Fruit fly (Drosophila melanogaster) whole organism, wandering third instar larva: ENCODE measurements around the gene Pldn.

Experiments
- Abd-B ChIP-seq: fragments of >200 bp; optimal IDR thresholded peaks from 2 replicates; lab custom pipeline; 2017; ENCODE audit warnings: missing biosample characterization, missing genetic modification characterization
- CG32264 ChIP-seq: fragments of 200-800 bp; sonication (Bioruptor generic); optimal IDR thresholded peaks from 2 replicates; lab custom pipeline; 2016; ENCODE audit warnings: missing biosample characterization, missing genetic modification characterization
- CG9705 ChIP-seq: fragments of 200-800 bp; sonication (Bioruptor generic); optimal IDR thresholded peaks from 2 replicates; lab custom pipeline; 2018; ENCODE audit warnings: missing biosample characterization, mild to moderate bottlenecking, missing genetic modification characterization
- CrebA ChIP-seq: fragments of 200-800 bp; sonication (Bioruptor generic); optimal IDR thresholded peaks from 2 replicates; lab custom pipeline; 2016; ENCODE audit warnings: missing biosample characterization, mild to moderate bottlenecking, missing genetic modification characterization, borderline replicate concordance
- Dfd ChIP-seq: fragments of >200 bp; optimal IDR thresholded peaks from 2 replicates; lab custom pipeline; 2017; ENCODE audit warnings: missing biosample characterization, missing genetic modification characterization
- Dif ChIP-seq: fragments of 200-275, 200-300 bp; sonication (Bioruptor generic); optimal IDR thresholded peaks from 2 replicates; lab custom pipeline; 2018; ENCODE audit warnings: missing biosample characterization, missing genetic modification characterization; ENCODE audit not compliant: partially characterized antibody
- GATAd ChIP-seq: sonication (Bioruptor generic); optimal IDR thresholded peaks from 2 replicates; lab custom pipeline; 2016; ENCODE audit warnings: missing biosample characterization, missing genetic modification characterization
- HLH106 ChIP-seq: fragments of 200-800 bp; optimal IDR thresholded peaks from 3 replicates; lab custom pipeline; 2019; ENCODE audit warnings: missing biosample characterization, mild to moderate bottlenecking, missing genetic modification characterization, moderate library complexity
- Hnf4 ChIP-seq: fragments of 200-800 bp; sonication (Bioruptor generic); optimal IDR thresholded peaks from 2 replicates; lab custom pipeline; 2016; ENCODE audit warnings: missing biosample characterization, mild to moderate bottlenecking, missing genetic modification characterization
- Hr78 ChIP-seq: fragments of >200 bp; optimal IDR thresholded peaks from 2 replicates; lab custom pipeline; 2017; ENCODE audit warnings: missing biosample characterization, missing genetic modification characterization
- Hr83 ChIP-seq: fragments of 200-300 bp; sonication (Bioruptor generic); optimal IDR thresholded peaks from 2 replicates; lab custom pipeline; 2016; ENCODE audit warnings: missing biosample characterization, mild to moderate bottlenecking, missing genetic modification characterization, moderate library complexity; ENCODE audit not compliant: poor library complexity, severe bottlenecking
- Jra ChIP-seq: sonication (Bioruptor generic); optimal IDR thresholded peaks from 2 replicates; lab custom pipeline; 2016; ENCODE audit warnings: missing biosample characterization, missing genetic modification characterization
- Mio ChIP-seq: sonication (Bioruptor generic); optimal IDR thresholded peaks from 2 replicates; lab custom pipeline; 2016; ENCODE audit warnings: missing biosample characterization, missing genetic modification characterization
- Myc ChIP-seq: fragments of >200 bp; optimal IDR thresholded peaks from 2 replicates; lab custom pipeline; 2017
- N ChIP-seq: fragments of >200 bp; optimal IDR thresholded peaks from 2 replicates; lab custom pipeline; 2018; ENCODE audit warnings: missing biosample characterization, missing external identifiers, missing genetic modification characterization
- OdsH ChIP-seq: fragments of 200-800 bp; sonication (Bioruptor generic); optimal IDR thresholded peaks from 2 replicates; lab custom pipeline; 2016; ENCODE audit warnings: missing biosample characterization, mild to moderate bottlenecking, missing genetic modification characterization
- Rel ChIP-seq, 2 experiments: fragments of 200-800 bp; sonication (Bioruptor generic) in 1 of 2; optimal IDR thresholded peaks; 2 replicates in 1 of 2; 3 replicates in 1 of 2; lab custom pipeline; 2016 to 2019; ENCODE audit warnings: mild to moderate bottlenecking in 2 of 2, missing biosample characterization in 2 of 2, missing genetic modification characterization in 2 of 2, moderate library complexity in 1 of 2
- Sp1 ChIP-seq: fragments of 200-800 bp; sonication (Bioruptor generic); optimal IDR thresholded peaks from 3 replicates; lab custom pipeline; 2019; ENCODE audit warnings: missing biosample characterization, mild to moderate bottlenecking, missing genetic modification characterization, moderate library complexity
- Vsx2 ChIP-seq: fragments of 200-300, 225-300 bp; sonication (Bioruptor generic); optimal IDR thresholded peaks from 2 replicates; lab custom pipeline; 2018; ENCODE audit warnings: missing biosample characterization, missing genetic modification characterization; ENCODE audit not compliant: partially characterized antibody
- br ChIP-seq: fragments of 200-800 bp; sonication (Bioruptor generic); optimal IDR thresholded peaks from 2 replicates; lab custom pipeline; 2016; ENCODE audit warnings: missing biosample characterization, missing genetic modification characterization
- brk ChIP-seq: fragments of 200-800 bp; sonication (Bioruptor generic); optimal IDR thresholded peaks from 2 replicates; lab custom pipeline; 2016; ENCODE audit warnings: missing biosample characterization, mild to moderate bottlenecking, missing genetic modification characterization
- dl ChIP-seq, 2 experiments: fragments of 175-275, 200-275 bp in 1 of 2; fragments of 200-275 bp in 1 of 2; sonication (Bioruptor generic); optimal IDR thresholded peaks; lab custom pipeline; 2018; ENCODE audit warnings: mild to moderate bottlenecking in 2 of 2, missing biosample characterization in 2 of 2, missing genetic modification characterization in 2 of 2, moderate library complexity in 2 of 2; ENCODE audit not compliant: partially characterized antibody in 2 of 2, insufficient read depth in 1 of 2
- dmrt93B ChIP-seq: fragments of 200-800 bp; sonication (Bioruptor generic); optimal IDR thresholded peaks from 2 replicates; lab custom pipeline; 2018; ENCODE audit warnings: missing biosample characterization, mild to moderate bottlenecking, missing genetic modification characterization
- dsf ChIP-seq: sonication (Bioruptor generic); optimal IDR thresholded peaks from 2 replicates; lab custom pipeline; 2016; ENCODE audit warnings: missing biosample characterization, missing genetic modification characterization, borderline replicate concordance
- ey ChIP-seq: fragments of 200-800 bp; sonication (Bioruptor generic); optimal IDR thresholded peaks from 2 replicates; lab custom pipeline; 2016; ENCODE audit warnings: missing biosample characterization, missing genetic modification characterization
- foxo ChIP-seq, 2 experiments: fragments of 200-800 bp; sonication (Bioruptor generic); optimal IDR thresholded peaks; 2 replicates in 1 of 2; 3 replicates in 1 of 2; lab custom pipeline; 2016 to 2017; ENCODE audit warnings: missing biosample characterization in 2 of 2, missing genetic modification characterization in 2 of 2
- fru ChIP-seq: fragments of 200-800 bp; sonication (Bioruptor generic); optimal IDR thresholded peaks from 3 replicates; lab custom pipeline; 2016; ENCODE audit warnings: missing biosample characterization, mild to moderate bottlenecking, missing genetic modification characterization
- h ChIP-seq: fragments of 200-800 bp; sonication (Bioruptor generic); optimal IDR thresholded peaks from 3 replicates; lab custom pipeline; 2016; ENCODE audit warnings: missing biosample characterization, mild to moderate bottlenecking, missing genetic modification characterization
- jim ChIP-seq: fragments of 175-275, 200-325 bp; sonication (Bioruptor generic); optimal IDR thresholded peaks from 2 replicates; lab custom pipeline; 2016; ENCODE audit warnings: missing biosample characterization, mild to moderate bottlenecking, missing genetic modification characterization
- lola ChIP-seq: fragments of >200 bp; optimal IDR thresholded peaks from 2 replicates; lab custom pipeline; 2017; ENCODE audit warnings: missing biosample characterization, missing genetic modification characterization
- pan ChIP-seq: fragments of >200 bp; optimal IDR thresholded peaks from 2 replicates; lab custom pipeline; 2017
- psq ChIP-seq: fragments of 200-800 bp; sonication (Bioruptor generic); optimal IDR thresholded peaks from 3 replicates; lab custom pipeline; 2017; ENCODE audit warnings: missing biosample characterization, mild to moderate bottlenecking, missing genetic modification characterization, moderate library complexity
- rgr ChIP-seq: fragments of 200-800 bp; sonication (Bioruptor generic); optimal IDR thresholded peaks from 3 replicates; lab custom pipeline; 2016; ENCODE audit warnings: missing biosample characterization, mild to moderate bottlenecking, missing genetic modification characterization
- sage ChIP-seq: fragments of 200-800 bp; sonication (Bioruptor generic); optimal IDR thresholded peaks from 2 replicates; lab custom pipeline; 2016; ENCODE audit warnings: missing biosample characterization, mild to moderate bottlenecking, missing genetic modification characterization
- sv ChIP-seq: fragments of 200-800 bp; sonication (Bioruptor generic); optimal IDR thresholded peaks from 3 replicates; lab custom pipeline; 2016; ENCODE audit warnings: missing biosample characterization, missing genetic modification characterization
- tai ChIP-seq: sonication (Bioruptor generic); optimal IDR thresholded peaks from 2 replicates; lab custom pipeline; 2016; ENCODE audit warnings: missing biosample characterization, missing genetic modification characterization
- usp ChIP-seq: fragments of >200 bp; optimal IDR thresholded peaks from 2 replicates; lab custom pipeline; 2017; ENCODE audit warnings: missing biosample characterization, missing genetic modification characterization
- woc ChIP-seq: sonication (Bioruptor generic); optimal IDR thresholded peaks from 2 replicates; lab custom pipeline; 2016; ENCODE audit warnings: missing biosample characterization, mild to moderate bottlenecking, missing genetic modification characterization

The Pldn gene

dm6 chr3L:11711059-11711628 is 19.9 kb upstream of the Pldn start, which contains the start of gene crim:
Gene crim (minus strand): TSS chr3L:11711386.
- TF ChIP-seq woc (GFP tag; lab: Kevin White, UChicago), result no peak
- TF ChIP-seq jim, result no peak
- no peak for TF ChIP-seq Rel (GFP tag; optimal IDR thresholded peaks at IDR 0.05; lab: Kevin White, UChicago)
- peak; percentile 21 for TF ChIP-seq Rel (tag; optimal IDR thresholded peaks at IDR 0.05; lab: Kevin White, UChicago)
- no peak for TF ChIP-seq usp (GFP tag; lab: Kevin White, UChicago)
- TF ChIP-seq Jra (GFP tag; lab: Kevin White, UChicago), result peak; percentile 31
- no peak for TF ChIP-seq dsf (GFP tag; lab: Kevin White, UChicago)
- TF ChIP-seq Myc (lab: Kevin White, UChicago), result no peak
- peak; percentile 58 for TF ChIP-seq tai (GFP tag; lab: Kevin White, UChicago)
- TF ChIP-seq psq (GFP tag; lab: Kevin White, UChicago), result no peak
- TF ChIP-seq Mio (GFP tag; lab: Kevin White, UChicago), result no peak
- no peak for TF ChIP-seq CG9705 (GFP tag; lab: Kevin White, UChicago)
- no peak for TF ChIP-seq pan (lab: Kevin White, UChicago)
- peak; percentile 21 for TF ChIP-seq fru (GFP tag; lab: Kevin White, UChicago)
- peak; percentile 71 for TF ChIP-seq Hnf4 (GFP tag; lab: Kevin White, UChicago)
- peak in 1 of 2 experiments; percentile 12 for TF ChIP-seq foxo (GFP tag; optimal IDR thresholded peaks at IDR 0.05; lab: Kevin White, UChicago)
- TF ChIP-seq CrebA, result no peak
- TF ChIP-seq dmrt93B (GFP tag; lab: Kevin White, UChicago), result no peak
- no peak for TF ChIP-seq sage (GFP tag; lab: Kevin White, UChicago)
- no peak for TF ChIP-seq ey (GFP tag; lab: Kevin White, UChicago)
- no peak for TF ChIP-seq sv (GFP tag; lab: Kevin White, UChicago)
- peak; percentile 30 for TF ChIP-seq CG32264 (GFP tag; lab: Kevin White, UChicago)
- TF ChIP-seq HLH106 (tag; lab: Kevin White, UChicago), result no peak
- no peak for TF ChIP-seq Abd-B (GFP tag; lab: Kevin White, UChicago)
- TF ChIP-seq Vsx2 (GFP tag; lab: Kevin White, UChicago), result no peak
- no peak for TF ChIP-seq Dfd (GFP tag; lab: Kevin White, UChicago)
- TF ChIP-seq h (GFP tag; lab: Kevin White, UChicago), result peak; percentile 38
- no peak for TF ChIP-seq OdsH (GFP tag; lab: Kevin White, UChicago)
- TF ChIP-seq GATAd (GFP tag; lab: Kevin White, UChicago), result no peak
- TF ChIP-seq Dif (GFP tag; lab: Kevin White, UChicago), result no peak
- TF ChIP-seq N (GFP tag; lab: Kevin White, UChicago), result no peak
- TF ChIP-seq br (GFP tag; lab: Kevin White, UChicago), result no peak
- no peak for TF ChIP-seq Sp1
- TF ChIP-seq brk, result peak; percentile 74
- TF ChIP-seq lola (GFP tag; lab: Kevin White, UChicago), result no peak
- TF ChIP-seq Hr83 (GFP tag; lab: Kevin White, UChicago), result no peak
- no peak for TF ChIP-seq rgr (GFP tag; lab: Kevin White, UChicago)
- no peak for TF ChIP-seq Hr78 (GFP tag; lab: Kevin White, UChicago)
- no peak for TF ChIP-seq dl (GFP tag; optimal IDR thresholded peaks at IDR 0.05; lab: Kevin White, UChicago; ENCODE audit: insufficient read depth in 1 of 2, partially characterized antibody in 2 of 2)

dm6 chr3L:11708633-11709116 is 17.5 kb upstream of the Pldn start, which contains the start of the genes Ccdc56 and mtTFB1:
Gene Ccdc56 (plus strand): TSS chr3L:11708979.
Gene mtTFB1 (plus strand): TSS chr3L:11708979.
- peak; percentile 3 for TF ChIP-seq Hnf4 (GFP tag; lab: Kevin White, UChicago)
- TF ChIP-seq foxo (GFP tag; optimal IDR thresholded peaks at IDR 0.05; lab: Kevin White, UChicago), result peak in 1 of 2 experiments; percentile 7
- no peak for TF ChIP-seq Sp1
- peak; percentile 55 for TF ChIP-seq h (GFP tag; lab: Kevin White, UChicago)
- no peak for TF ChIP-seq dsf (GFP tag; lab: Kevin White, UChicago)
